Fruit fly (Drosophila melanogaster) whole organism, adult: ENCODE data around the gene Ugt37A1.

Experiments
- CG11617 ChIP-seq: fragments of 200-800 bp; sonication (Bioruptor generic); optimal IDR thresholded peaks from 2 replicates; lab custom pipeline; 2017; ENCODE audit warnings: mild to moderate bottlenecking, missing biosample characterization, missing genetic modification reagents, missing genetic modification characterization
- CG14711 ChIP-seq: fragments of 200-800 bp; sonication (Bioruptor generic); optimal IDR thresholded peaks from 2 replicates; lab custom pipeline; 2018; ENCODE audit warnings: missing biosample characterization, mild to moderate bottlenecking, missing genetic modification characterization, moderate library complexity
- CG1620 ChIP-seq: fragments of 200-800 bp; sonication (Bioruptor generic); optimal IDR thresholded peaks from 2 replicates; lab custom pipeline; 2016; ENCODE audit warnings: missing biosample characterization, missing genetic modification characterization
- CG33017 ChIP-seq: fragments of 200-800 bp; sonication (Bioruptor generic); optimal IDR thresholded peaks from 2 replicates; lab custom pipeline; 2018; ENCODE audit warnings: missing biosample characterization, mild to moderate bottlenecking, missing genetic modification characterization, moderate library complexity
- CG5204 ChIP-seq: fragments of 200-800 bp; sonication (Bioruptor generic); optimal IDR thresholded peaks from 2 replicates; lab custom pipeline; 2016; ENCODE audit warnings: missing biosample characterization, missing genetic modification characterization
- CG7045 ChIP-seq: fragments of 200-800 bp; sonication (Bioruptor generic); optimal IDR thresholded peaks from 2 replicates; lab custom pipeline; 2017; ENCODE audit warnings: missing biosample characterization, mild to moderate bottlenecking, missing genetic modification characterization
- CG7101 ChIP-seq: fragments of 200-800 bp; sonication (Bioruptor generic); optimal IDR thresholded peaks from 2 replicates; lab custom pipeline; 2018; ENCODE audit warnings: missing biosample characterization, mild to moderate bottlenecking, missing genetic modification characterization, moderate library complexity
- Crg-1 ChIP-seq: fragments of 200-800 bp; sonication (Bioruptor generic); optimal IDR thresholded peaks from 2 replicates; lab custom pipeline; 2016; ENCODE audit warnings: missing biosample characterization, missing genetic modification characterization
- Hr96 ChIP-seq: fragments of 200-800 bp; sonication (Bioruptor generic); optimal IDR thresholded peaks from 2 replicates; lab custom pipeline; 2016; ENCODE audit warnings: missing biosample characterization, missing genetic modification characterization
- Mnt ChIP-seq: fragments of 200-800 bp; sonication (Bioruptor generic); optimal IDR thresholded peaks from 2 replicates; lab custom pipeline; 2016; ENCODE audit warnings: missing biosample characterization, mild to moderate bottlenecking, missing genetic modification characterization
- bab1 ChIP-seq: fragments of 200-800 bp; sonication (Bioruptor generic); optimal IDR thresholded peaks from 3 replicates; lab custom pipeline; 2019; ENCODE audit warnings: missing biosample characterization, mild to moderate bottlenecking, missing genetic modification characterization, moderate library complexity
- cic ChIP-seq: fragments of 200-800 bp; sonication (Bioruptor generic); optimal IDR thresholded peaks from 2 replicates; lab custom pipeline; 2017; ENCODE audit warnings: missing biosample characterization, mild to moderate bottlenecking, missing genetic modification characterization, moderate library complexity
- cnc ChIP-seq, 2 experiments: fragments of >200 bp; optimal IDR thresholded peaks; 2 replicates each; lab custom pipeline; 2017
- kay ChIP-seq: fragments of 200-800 bp; sonication (Bioruptor generic); peaks from one replicate; lab custom pipeline; 2016; ENCODE audit warnings: missing biosample characterization, missing genetic modification characterization, borderline replicate concordance
- ovo ChIP-seq: fragments of 200-800 bp; sonication (Bioruptor generic); optimal IDR thresholded peaks from 2 replicates; lab custom pipeline; 2016; ENCODE audit warnings: missing biosample characterization, missing genetic modification characterization
- pad ChIP-seq: fragments of 200-800 bp; sonication (Bioruptor generic); optimal IDR thresholded peaks from 3 replicates; lab custom pipeline; 2017; ENCODE audit warnings: missing biosample characterization, missing genetic modification characterization, mild to moderate bottlenecking, moderate library complexity, missing genetic modification reagents
- tj ChIP-seq: fragments of 200-800 bp; sonication (Bioruptor generic); optimal IDR thresholded peaks from 3 replicates; lab custom pipeline; 2017; ENCODE audit warnings: missing biosample characterization, mild to moderate bottlenecking, missing genetic modification characterization, moderate library complexity
- toe ChIP-seq: fragments of 200-800 bp; sonication (Bioruptor generic); optimal IDR thresholded peaks from 2 replicates; lab custom pipeline; 2016; ENCODE audit warnings: missing biosample characterization, missing genetic modification characterization

Gene Ugt37A1

DNA sequence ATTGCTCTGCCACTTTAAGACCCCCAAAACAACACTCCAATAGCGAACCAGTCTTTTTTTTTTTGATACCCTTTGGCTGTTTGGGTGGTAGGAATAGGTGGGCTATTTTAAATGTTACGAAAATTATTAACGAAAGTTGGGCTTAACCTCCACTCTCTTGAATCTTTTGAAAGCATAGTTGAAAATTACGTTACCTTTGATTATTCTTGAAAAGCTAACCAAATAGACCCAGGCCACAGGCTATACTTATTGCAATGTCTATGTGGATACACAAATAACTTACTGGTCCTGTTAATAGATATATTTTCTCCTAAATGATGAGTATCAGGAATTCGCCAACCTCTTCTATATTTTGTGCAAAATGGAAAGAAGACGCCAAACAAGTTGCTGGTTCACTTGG lies 45.9 kb downstream of the Ugt37A1 start:
- TF ChIP-seq CG7045 (GFP tag; lab: Kevin White, UChicago) (no peak), ovo (GFP tag; lab: Kevin White, UChicago) (no peak), cic (GFP tag; lab: Kevin White, UChicago) (no peak), kay (no peak), Mnt (no peak), CG14711 (tag; lab: Kevin White, UChicago) (no peak), CG7101 (tag; lab: Kevin White, UChicago) (no peak), CG1620 (GFP tag; lab: Kevin White, UChicago) (no peak), CG33017 (tag; lab: Kevin White, UChicago) (no peak), Hr96 (GFP tag; lab: Kevin White, UChicago) (no peak), bab1 (GFP tag; lab: Kevin White, UChicago) (no peak), CG5204 (no peak), pad (GFP tag; lab: Kevin White, UChicago) (no peak), tj (no peak), cnc (optimal IDR thresholded peaks at IDR 0.05; lab: Kevin White, UChicago) (no peak), CG11617 (GFP tag; lab: Kevin White, UChicago) (no peak), Crg-1 (no peak)

DNA sequence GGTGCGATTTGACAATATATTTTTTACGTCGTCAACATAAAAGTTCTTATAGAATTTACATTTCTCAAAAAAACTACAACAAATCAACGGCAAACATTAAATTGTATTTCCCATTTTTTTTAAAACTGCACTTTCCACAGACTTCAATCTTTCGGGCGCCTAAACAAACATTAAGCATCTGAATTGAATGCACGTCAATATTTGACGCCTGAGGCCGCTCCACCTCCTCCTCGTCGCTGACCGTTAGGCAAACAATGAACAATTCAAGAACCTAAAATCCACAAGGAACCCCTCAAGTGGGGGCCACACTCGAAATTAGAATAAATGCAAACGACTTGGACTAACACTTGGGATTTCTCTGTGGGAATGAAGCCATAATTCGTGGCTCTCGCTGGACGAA lies 46.5 kb downstream of the Ugt37A1 start:
- no peak for TF ChIP-seq CG33017 (tag; lab: Kevin White, UChicago)
- no peak for TF ChIP-seq CG1620 (GFP tag; lab: Kevin White, UChicago)
- no peak for TF ChIP-seq cnc (optimal IDR thresholded peaks at IDR 0.05; lab: Kevin White, UChicago)
- TF ChIP-seq toe (GFP tag; lab: Kevin White, UChicago): no peak
- TF ChIP-seq tj: no peak
- no peak for TF ChIP-seq pad (GFP tag; lab: Kevin White, UChicago)
- no peak for TF ChIP-seq bab1 (GFP tag; lab: Kevin White, UChicago)

DNA sequence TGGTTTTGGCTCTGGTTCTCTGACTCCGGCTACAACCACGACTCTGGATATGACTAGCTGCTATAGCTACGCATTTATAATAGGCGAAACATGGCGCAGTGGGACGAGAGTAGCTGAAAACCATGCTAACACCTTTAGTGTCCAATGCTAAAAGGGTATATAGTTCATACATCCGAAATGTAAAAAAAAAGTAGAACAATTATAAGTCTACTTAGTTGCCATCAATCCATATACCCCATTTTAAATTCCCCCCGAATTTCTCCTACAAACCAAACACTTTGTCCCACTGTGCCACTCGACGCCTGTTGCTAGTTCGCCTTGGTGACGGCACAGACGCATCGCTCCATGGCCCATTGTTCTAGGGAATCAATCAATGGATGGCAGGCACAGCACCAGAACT lies 47.6 kb downstream of the Ugt37A1 start:
- no peak for TF ChIP-seq Hr96 (GFP tag; lab: Kevin White, UChicago)
- TF ChIP-seq Crg-1: no peak

DNA sequence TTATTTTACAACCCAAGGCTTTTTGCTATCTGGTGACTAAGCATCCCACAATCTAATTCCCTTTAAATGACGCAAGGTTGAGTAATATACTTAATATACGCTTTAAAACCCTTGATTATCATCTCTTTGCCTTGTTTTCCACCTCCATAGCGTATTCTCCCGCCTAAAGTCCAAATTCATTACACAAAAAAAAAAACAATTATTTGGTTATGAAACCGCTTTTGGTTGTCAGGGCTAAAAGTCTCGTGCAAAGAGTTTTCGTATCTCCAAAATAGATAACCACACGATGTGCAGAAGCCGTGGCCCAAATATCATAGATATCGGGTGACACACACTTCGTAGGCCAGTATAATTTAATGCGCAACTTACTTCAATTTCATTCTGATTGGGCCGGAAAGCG lies 48.5 kb downstream of the Ugt37A1 start:
- TF ChIP-seq CG5204: no peak
- no peak for TF ChIP-seq cnc (optimal IDR thresholded peaks at IDR 0.05; lab: Kevin White, UChicago)
- TF ChIP-seq CG14711 (tag; lab: Kevin White, UChicago): no peak
- no peak for TF ChIP-seq Mnt
- TF ChIP-seq ovo (GFP tag; lab: Kevin White, UChicago): no peak
- TF ChIP-seq toe (GFP tag; lab: Kevin White, UChicago): no peak
- TF ChIP-seq CG1620 (GFP tag; lab: Kevin White, UChicago): no peak
- no peak for TF ChIP-seq kay
- no peak for TF ChIP-seq pad (GFP tag; lab: Kevin White, UChicago)
- no peak for TF ChIP-seq CG33017 (tag; lab: Kevin White, UChicago)
- TF ChIP-seq bab1 (GFP tag; lab: Kevin White, UChicago): no peak
- TF ChIP-seq tj: no peak
